Worm (Caenorhabditis elegans) whole organism, L1 larva: ENCODE data around the gene trx-2.

Experiments used
- C04F5.9 ChIP-seq: sonication (generic microtip); optimal IDR thresholded peaks from 2 replicates; lab custom pipeline; 2016; ENCODE audit warnings: missing genetic modification characterization, missing compliant biosample characterization
- C16A3.4 ChIP-seq: fragments of 150-350 bp; optimal IDR thresholded peaks from 2 replicates; lab custom pipeline; 2014; ENCODE audit warnings: missing biosample characterization, missing genetic modification characterization
- C34B4.2 ChIP-seq: sonication (generic microtip); optimal IDR thresholded peaks from 2 replicates; lab custom pipeline; 2017; ENCODE audit warnings: mild to moderate bottlenecking, missing genetic modification characterization, missing compliant biosample characterization
- aha-1 ChIP-seq: fragments of 150-350 bp; optimal IDR thresholded peaks from 2 replicates; lab custom pipeline; 2014; ENCODE audit warnings: missing biosample characterization, missing genetic modification characterization
- alr-1 ChIP-seq: fragments of 200-800 bp; sonication (Bioruptor generic); optimal IDR thresholded peaks from 2 replicates; lab custom pipeline; 2018; ENCODE audit warnings: borderline replicate concordance, mild to moderate bottlenecking, missing genetic modification characterization, missing compliant biosample characterization
- aly-2 ChIP-seq: fragments of 150-350 bp; optimal IDR thresholded peaks from 2 replicates; lab custom pipeline; 2014; ENCODE audit warnings: missing biosample characterization, missing genetic modification characterization
- ama-1 ChIP-seq: fragments of 150-350 bp; optimal IDR thresholded peaks from 2 replicates; lab custom pipeline; 2014
- ceh-82 ChIP-seq, 3 experiments: fragments of 150-350 bp in 1 of 3; sonication (generic microtip) in 2 of 3; optimal IDR thresholded peaks; 2 replicates each; lab custom pipeline; 2014 to 2017; ENCODE audit warnings: missing biosample characterization in 3 of 3, missing genetic modification characterization in 3 of 3
- dsc-1 ChIP-seq: sonication (generic microtip); optimal IDR thresholded peaks from 2 replicates; lab custom pipeline; 2016; ENCODE audit warnings: mild to moderate bottlenecking, missing genetic modification characterization, missing compliant biosample characterization
- efl-1 ChIP-seq, 4 experiments: fragments of 150-350 bp; optimal IDR thresholded peaks in 3 of 4; peaks in 1 of 4; 1 replicate in 1 of 4; 2 replicates in 3 of 4; lab custom pipeline; 2014; ENCODE audit warnings: missing biosample characterization in 2 of 4, missing genetic modification characterization in 2 of 4, missing genetic modification reagents in 2 of 4
- egl-13 ChIP-seq: sonication (generic microtip); optimal IDR thresholded peaks from 2 replicates; lab custom pipeline; 2016; ENCODE audit warnings: missing genotype, missing genetic modification reagents, missing genetic modification characterization, missing compliant biosample characterization
- elt-2 ChIP-seq: sonication (generic microtip); optimal IDR thresholded peaks from 2 replicates; lab custom pipeline; 2016; ENCODE audit warnings: missing genetic modification characterization, mild to moderate bottlenecking, inconsistent platforms, missing compliant biosample characterization, missing genetic modification reagents
- elt-3 ChIP-seq, 6 experiments: fragments of 150-350 bp in 1 of 6; sonication (generic microtip); optimal IDR thresholded peaks; 2 replicates each; lab custom pipeline; 2017 to 2018; ENCODE audit warnings: missing biosample characterization in 6 of 6, missing genetic modification characterization in 6 of 6, inconsistent platforms in 1 of 6
- ets-5 ChIP-seq: fragments of 200-800 bp; sonication (Bioruptor generic); IDR thresholded peaks from 2 replicates; pipeline ENCODE4 v1.3.6; 2022; ENCODE audit warnings: missing genetic modification characterization, missing compliant biosample characterization
- fkh-10 ChIP-seq: sonication (generic microtip); optimal IDR thresholded peaks from 2 replicates; lab custom pipeline; 2017; ENCODE audit warnings: missing biosample characterization, missing genetic modification reagents, missing genetic modification characterization
- fkh-8 ChIP-seq: sonication (generic microtip); optimal IDR thresholded peaks from 2 replicates; lab custom pipeline; 2016; ENCODE audit warnings: mild to moderate bottlenecking, missing genetic modification characterization, missing compliant biosample characterization
- hlh-17 ChIP-seq: fragments of 200-800 bp; sonication (Bioruptor generic); optimal IDR thresholded peaks from 2 replicates; lab custom pipeline; 2018; ENCODE audit warnings: missing genetic modification characterization, mild to moderate bottlenecking, missing compliant biosample characterization, moderate library complexity, borderline replicate concordance
- hlh-4 ChIP-seq: sonication (generic microtip); optimal IDR thresholded peaks from 2 replicates; lab custom pipeline; 2016; ENCODE audit warnings: mild to moderate bottlenecking, missing genetic modification characterization, missing compliant biosample characterization
- hpl-2 ChIP-seq: fragments of 150-350 bp; optimal IDR thresholded peaks from 2 replicates; lab custom pipeline; 2014; ENCODE audit warnings: missing biosample characterization, missing genetic modification reagents, missing genetic modification characterization
- isw-1 ChIP-seq: fragments of 200-800 bp; sonication (Bioruptor generic); IDR thresholded peaks from 2 replicates; pipeline ENCODE4 v1.3.6; 2022; ENCODE audit warnings: missing genetic modification characterization, missing compliant biosample characterization
- lin-13 ChIP-seq: fragments of 150-350 bp; optimal IDR thresholded peaks from 2 replicates; lab custom pipeline; 2014; ENCODE audit warnings: missing biosample characterization, missing genetic modification reagents, missing genetic modification characterization
- lin-35 ChIP-seq, 2 experiments: fragments of 150-350 bp; optimal IDR thresholded peaks; 2 replicates each; lab custom pipeline; 2014; ENCODE audit warnings: missing biosample characterization in 2 of 2, missing genetic modification characterization in 2 of 2, missing genetic modification reagents in 2 of 2
- lin-39 ChIP-seq: fragments of 150-350 bp; optimal IDR thresholded peaks from 2 replicates; lab custom pipeline; 2014; ENCODE audit warnings: missing biosample characterization, missing genetic modification reagents, missing genetic modification characterization
- lir-3 ChIP-seq: sonication (generic microtip); optimal IDR thresholded peaks from 2 replicates; lab custom pipeline; 2016; ENCODE audit warnings: mild to moderate bottlenecking, missing genetic modification characterization, moderate library complexity, missing compliant biosample characterization; ENCODE audit not compliant: poor library complexity
- mab-9 ChIP-seq: fragments of 200-800 bp; sonication (Bioruptor generic); IDR thresholded peaks from 2 replicates; pipeline ENCODE4 v1.3.6; 2022; ENCODE audit warnings: missing genetic modification reagents, missing genetic modification characterization, missing compliant biosample characterization
- mdl-1 ChIP-seq, 2 experiments: fragments of 150-350 bp; optimal IDR thresholded peaks; 2 replicates each; lab custom pipeline; 2014 to 2017; ENCODE audit warnings: missing biosample characterization in 2 of 2, missing genetic modification characterization in 2 of 2, inconsistent platforms in 1 of 2
- mep-1 ChIP-seq: fragments of 150-350 bp; optimal IDR thresholded peaks from 2 replicates; lab custom pipeline; 2014; ENCODE audit warnings: missing biosample characterization, missing genetic modification characterization
- nhr-11 ChIP-seq: fragments of 150-350 bp; optimal IDR thresholded peaks from 2 replicates; lab custom pipeline; 2014; ENCODE audit warnings: missing biosample characterization, missing genetic modification characterization
- nhr-12 ChIP-seq: sonication (generic microtip); optimal IDR thresholded peaks from 2 replicates; lab custom pipeline; 2017; ENCODE audit warnings: missing biosample characterization, missing genetic modification characterization
- nhr-20 ChIP-seq: sonication (generic microtip); optimal IDR thresholded peaks from 2 replicates; lab custom pipeline; 2016; ENCODE audit warnings: mild to moderate bottlenecking, missing genetic modification characterization, missing compliant biosample characterization
- nhr-237 ChIP-seq: fragments of 150-350 bp; optimal IDR thresholded peaks from 2 replicates; lab custom pipeline; 2014; ENCODE audit warnings: missing biosample characterization, missing genetic modification characterization
- nhr-47 ChIP-seq: sonication (generic microtip); optimal IDR thresholded peaks from 2 replicates; lab custom pipeline; 2016; ENCODE audit warnings: mild to moderate bottlenecking, missing genetic modification characterization, moderate library complexity, missing compliant biosample characterization
- nhr-71 ChIP-seq: sonication (generic microtip); optimal IDR thresholded peaks from 2 replicates; lab custom pipeline; 2016; ENCODE audit warnings: mild to moderate bottlenecking, missing genetic modification characterization, moderate library complexity, missing compliant biosample characterization
- nhr-77 ChIP-seq: fragments of 150-350 bp; optimal IDR thresholded peaks from 2 replicates; lab custom pipeline; 2014; ENCODE audit warnings: missing biosample characterization, missing genetic modification characterization
- nhr-85 ChIP-seq: sonication (generic microtip); peaks from one replicate; lab custom pipeline; 2016; ENCODE audit warnings: missing genetic modification characterization, inconsistent platforms, missing compliant biosample characterization
- nhr-90 ChIP-seq: sonication (generic microtip); optimal IDR thresholded peaks from 2 replicates; lab custom pipeline; 2016; ENCODE audit warnings: mild to moderate bottlenecking, missing genetic modification characterization, missing compliant biosample characterization; ENCODE audit not compliant: poor library complexity
- pag-3 ChIP-seq: sonication (generic microtip); optimal IDR thresholded peaks from 2 replicates; lab custom pipeline; 2017; ENCODE audit warnings: missing genetic modification characterization, mild to moderate bottlenecking, missing compliant biosample characterization, antibody characterized with exemption, borderline replicate concordance; ENCODE audit not compliant: insufficient read depth
- rnt-1 ChIP-seq: sonication (generic microtip); optimal IDR thresholded peaks from 2 replicates; lab custom pipeline; 2016; ENCODE audit warnings: mild to moderate bottlenecking, missing genetic modification characterization, moderate library complexity, missing compliant biosample characterization
- snpc-4 ChIP-seq: fragments of 150-350 bp; optimal IDR thresholded peaks from 2 replicates; lab custom pipeline; 2014; ENCODE audit warnings: missing biosample characterization, missing genetic modification characterization
- sox-4 ChIP-seq: sonication (generic microtip); optimal IDR thresholded peaks from 2 replicates; lab custom pipeline; 2016; ENCODE audit warnings: missing genetic modification characterization, missing compliant biosample characterization
- sup-37 ChIP-seq: fragments of 200-800 bp; sonication (Bioruptor generic); optimal IDR thresholded peaks from 2 replicates; lab custom pipeline; 2018; ENCODE audit warnings: mild to moderate bottlenecking, missing genetic modification characterization, missing compliant biosample characterization
- tbx-2 ChIP-seq: sonication (generic microtip); optimal IDR thresholded peaks from 2 replicates; lab custom pipeline; 2016; ENCODE audit warnings: missing genetic modification characterization, missing compliant biosample characterization
- unc-130 ChIP-seq: fragments of 150-350 bp; optimal IDR thresholded peaks from 2 replicates; lab custom pipeline; 2017; ENCODE audit warnings: missing biosample characterization, missing genetic modification characterization, inconsistent platforms
- vab-15 ChIP-seq: sonication (generic microtip); optimal IDR thresholded peaks from 2 replicates; lab custom pipeline; 2017; ENCODE audit warnings: missing genotype, mild to moderate bottlenecking, missing genetic modification characterization, missing compliant biosample characterization
- xbp-1 ChIP-seq: sonication (generic microtip); optimal IDR thresholded peaks from 2 replicates; lab custom pipeline; 2016; ENCODE audit warnings: missing genetic modification characterization, missing compliant biosample characterization
- zip-4 ChIP-seq: fragments of 200-800 bp; sonication (Bioruptor generic); optimal IDR thresholded peaks from 2 replicates; lab custom pipeline; 2018; ENCODE audit warnings: mild to moderate bottlenecking, missing genetic modification characterization, moderate library complexity, missing compliant biosample characterization
- ztf-11 ChIP-seq, 2 experiments: sonication (generic microtip); optimal IDR thresholded peaks; 2 replicates each; lab custom pipeline; 2016 to 2017; ENCODE audit warnings: missing genetic modification characterization in 2 of 2, missing biosample characterization in 1 of 2, missing compliant biosample characterization in 1 of 2
- ztf-4 ChIP-seq: fragments of 150-350 bp; optimal IDR thresholded peaks from 2 replicates; lab custom pipeline; 2014; ENCODE audit warnings: missing biosample characterization, missing genetic modification characterization

trx-2 gene

DNA sequence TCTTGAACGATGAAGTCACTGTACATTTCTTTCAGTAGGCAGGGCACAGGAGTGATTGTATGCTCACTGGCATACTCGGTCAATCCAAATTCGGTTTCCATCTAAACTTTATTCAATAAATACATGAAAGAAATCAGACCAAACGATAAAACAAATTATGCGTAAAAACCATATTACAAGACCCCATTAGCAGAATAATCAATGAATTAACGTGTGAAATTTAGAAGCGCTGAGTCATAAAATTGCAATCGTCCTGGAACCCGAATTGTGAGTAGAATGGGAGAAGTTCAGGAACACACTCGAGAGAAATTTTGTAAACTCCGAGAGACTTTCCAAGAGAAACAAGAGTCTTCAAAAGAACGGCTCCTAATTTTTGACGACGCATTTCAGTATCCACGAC lies 5.0 kb downstream of the trx-2 start, which contains the start of gene B0024.11:
Gene B0024.11 (minus strand): TSS at position 101 of the 400 bp plus-strand sequence.
- TF ChIP-seq ets-5 (GFP tag; lab: Robert Waterston, UW) (no peak), efl-1 (optimal IDR thresholded peaks at IDR 0.05; lab: Kevin White, UChicago) (no peak), efl-1 (GFP tag; optimal IDR thresholded peaks at IDR 0.05 in 1 of 2; lab: Kevin White, UChicago) (peak in 1 of 2 experiments; percentile 70)

DNA sequence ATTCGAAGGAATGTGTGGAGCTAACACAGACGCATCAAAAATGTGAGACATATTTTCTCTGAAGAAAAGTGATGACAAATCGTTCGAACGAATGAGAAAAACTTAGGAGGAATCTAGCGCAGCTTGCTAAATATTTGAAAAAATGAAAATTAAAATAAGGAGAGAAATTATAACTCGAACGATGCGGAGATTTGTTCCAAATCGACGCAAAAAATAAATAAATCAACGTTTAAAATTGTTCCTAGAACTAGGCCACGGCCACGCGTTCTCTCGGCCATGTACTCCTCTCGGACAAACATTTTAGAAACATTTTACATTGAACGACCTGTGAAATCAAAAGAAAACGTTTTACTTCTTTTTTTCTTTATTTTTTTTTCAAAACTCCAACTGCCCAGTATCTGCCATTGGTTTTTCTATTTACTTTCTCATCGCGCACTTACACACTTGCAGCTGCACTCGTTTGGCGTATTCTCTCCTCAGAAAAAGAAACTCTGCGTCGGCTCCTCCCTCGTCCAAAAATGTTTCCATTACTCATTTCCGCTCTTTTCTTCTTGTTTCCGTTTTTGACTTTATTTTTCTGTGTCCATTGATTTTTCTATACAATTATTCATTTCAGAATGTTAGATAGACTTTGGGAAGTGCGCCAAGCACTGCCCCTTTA lies 5.8 kb downstream of the trx-2 start, which contains the start of the genes gna-1 and B0024.13:
Gene gna-1 (minus strand): TSS at position 51 of the 661 bp plus-strand sequence.
Gene B0024.13 (plus strand): TSS at position 611 of the 661 bp plus-strand sequence.
- TF ChIP-seq mep-1 (tag; lab: Kevin White, UChicago) (peak; percentile 72), rnt-1 (tag; lab: Kevin White, UChicago) (peak; percentile 97), hpl-2 (GFP tag; lab: Kevin White, UChicago) (no peak), mab-9 (GFP tag; lab: Robert Waterston, UW) (no peak), fkh-10 (no peak), sup-37 (GFP tag; lab: Kevin White, UChicago) (no peak), ztf-4 (tag; lab: Kevin White, UChicago) (no peak), efl-1 (optimal IDR thresholded peaks at IDR 0.05; lab: Kevin White, UChicago) (peak; percentile 41 to 70), efl-1 (GFP tag; optimal IDR thresholded peaks at IDR 0.05 in 1 of 2; lab: Kevin White, UChicago) (peak; percentile 65 to 95), xbp-1 (peak; percentile 78), lin-35 (GFP tag; optimal IDR thresholded peaks at IDR 0.05; lab: Kevin White, UChicago) (peak; percentile 50 to 59), C04F5.9 (peak; percentile 64), C34B4.2 (tag; lab: Kevin White, UChicago) (no peak), sox-4 (peak; percentile 77), egl-13 (peak; percentile 77), mdl-1 (tag; optimal IDR thresholded peaks at IDR 0.05; lab: Kevin White, UChicago) (no peak), ceh-82 (tag; optimal IDR thresholded peaks at IDR 0.05; lab: Kevin White, UChicago) (peak; percentile 19 to 68 (median 38)), aly-2 (tag; lab: Kevin White, UChicago) (no peak), isw-1 (peak; percentile 57), ztf-11 (tag; optimal IDR thresholded peaks at IDR 0.05; lab: Kevin White, UChicago) (peak in 1 of 2 experiments; percentile 86), elt-3 (tag; optimal IDR thresholded peaks at IDR 0.05; lab: Kevin White, UChicago) (no peak), nhr-11 (tag; lab: Kevin White, UChicago) (no peak), nhr-47 (tag; lab: Kevin White, UChicago) (peak; percentile 81), lir-3 (tag; lab: Kevin White, UChicago) (peak; percentile 92), pag-3 (no peak), nhr-77 (tag; lab: Kevin White, UChicago) (peak; percentile 35), snpc-4 (tag; lab: Kevin White, UChicago) (peak; percentile 5), nhr-237 (tag; lab: Kevin White, UChicago) (no peak), C16A3.4 (peak; percentile 33), vab-15 (tag; lab: Kevin White, UChicago) (no peak), lin-39 (no peak), alr-1 (no peak), hlh-4 (tag; lab: Kevin White, UChicago) (no peak), nhr-90 (tag; lab: Kevin White, UChicago) (peak; percentile 83), ets-5 (GFP tag; lab: Robert Waterston, UW) (no peak), fkh-8 (tag; lab: Kevin White, UChicago) (peak; percentile 69), unc-130 (peak; percentile 33), ama-1 (no peak), nhr-20 (tag; lab: Kevin White, UChicago) (peak; percentile 81), aha-1 (no peak), zip-4 (GFP tag; lab: Kevin White, UChicago) (no peak), dsc-1 (tag; lab: Kevin White, UChicago) (peak; percentile 82), tbx-2 (tag; lab: Kevin White, UChicago) (peak; percentile 87), hlh-17 (GFP tag; lab: Kevin White, UChicago) (no peak), elt-2 (peak; percentile 41), nhr-12 (tag; lab: Kevin White, UChicago) (no peak), nhr-85 (tag; lab: Kevin White, UChicago) (peak; percentile 87), lin-13 (GFP tag; lab: Kevin White, UChicago) (no peak), nhr-71 (tag; lab: Kevin White, UChicago) (peak; percentile 85)
